Comparison of ENCODE assay signal across 1 fruit fly cellular context in the genomic region with DNA sequence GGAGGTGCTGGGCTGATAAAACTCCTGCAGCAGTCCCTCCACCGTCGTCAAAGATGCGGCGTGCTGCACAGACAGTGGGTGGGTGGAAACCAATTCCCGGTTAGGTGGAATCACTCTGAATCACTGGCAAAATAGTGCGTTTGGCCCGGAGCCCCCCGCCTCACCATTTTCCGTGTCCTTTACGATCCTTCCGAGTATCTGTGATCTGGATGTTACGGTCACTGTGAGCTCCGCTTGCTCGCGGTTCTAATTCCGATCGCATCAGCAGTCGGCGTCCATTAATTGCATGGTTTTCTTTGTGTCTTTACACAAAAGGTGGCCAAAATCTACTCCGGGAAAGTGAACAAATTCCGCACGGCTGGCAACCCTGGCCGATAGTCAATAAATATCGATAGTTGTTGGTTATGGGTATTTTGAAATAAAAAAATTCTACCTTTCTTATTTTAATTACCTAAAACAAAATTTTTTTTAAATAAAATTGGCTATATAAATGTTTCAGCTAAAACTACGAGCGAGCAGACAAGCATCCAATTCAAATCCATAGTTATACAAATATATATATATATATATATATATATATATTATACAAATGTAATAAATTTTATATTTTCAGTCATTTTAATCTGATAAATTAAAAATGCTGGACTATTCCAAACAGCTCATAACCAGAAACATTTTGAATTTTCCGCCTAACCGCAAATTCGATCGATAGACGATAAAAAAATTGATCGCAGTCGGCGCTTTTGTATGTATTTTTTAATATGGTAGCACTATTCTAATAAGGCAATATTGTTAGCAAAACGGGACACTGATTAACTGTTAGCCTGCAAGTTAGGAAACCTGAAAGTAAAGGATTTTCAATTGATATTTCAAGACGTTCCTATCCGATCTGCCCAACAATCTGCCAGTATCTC.
TF ChIP-seq lines count a peak whose summit lies in the region.

A gene (minus strand): TSS at position 350 of the 914 bp plus-strand sequence.
A gene (plus strand): TSS at position 755 of the 914 bp plus-strand sequence.

TF ChIP-seq in whole organism, embryonic, 481 proteins besides CTCF, POLR2A, EP300 and RAD21 (continued from another document and continues in another):
- peak; percentile 0 for TF ChIP-seq CG1233 (GFP tag; optimal IDR thresholded peaks at IDR 0.05; lab: Kevin White, UChicago)
- TF ChIP-seq insv (GFP tag; optimal IDR thresholded peaks at IDR 0.05; lab: Kevin White, UChicago) = peak in 1 of 2 experiments; percentile 71
- peak; percentile 37 for TF ChIP-seq pzg (GFP tag; optimal IDR thresholded peaks at IDR 0.05; lab: Kevin White, UChicago)
- TF ChIP-seq CG2202 (tag; optimal IDR thresholded peaks at IDR 0.05; lab: Kevin White, UChicago) = no peak
- no peak for TF ChIP-seq kni (GFP tag; optimal IDR thresholded peaks at IDR 0.05; lab: Kevin White, UChicago)
- TF ChIP-seq CG6683 (GFP tag; optimal IDR thresholded peaks at IDR 0.05; lab: Kevin White, UChicago) = no peak
- no peak for TF ChIP-seq Dip2 (GFP tag; IDR thresholded peaks at IDR 0.05; lab: Robert Waterston, UW)
- TF ChIP-seq CG32767 (GFP tag; IDR thresholded peaks at IDR 0.05; lab: Robert Waterston, UW) = no peak
- TF ChIP-seq Chrac-16 (GFP tag; optimal IDR thresholded peaks at IDR 0.05; lab: Kevin White, UChicago) = no peak
- no peak for TF ChIP-seq CG3838 (GFP tag; optimal IDR thresholded peaks at IDR 0.05; lab: Kevin White, UChicago)
- no peak for TF ChIP-seq ranshi (GFP tag; IDR thresholded peaks at IDR 0.05; lab: Robert Waterston, UW)
- TF ChIP-seq gsb-n (tag; optimal IDR thresholded peaks at IDR 0.05; lab: Kevin White, UChicago) = no peak
- no peak for TF ChIP-seq CG4854 (GFP tag; optimal IDR thresholded peaks at IDR 0.05; lab: Kevin White, UChicago)
- TF ChIP-seq CG2120 (GFP tag; optimal IDR thresholded peaks at IDR 0.05; lab: Kevin White, UChicago) = peak; percentile 43
- TF ChIP-seq CG18764 (GFP tag; optimal IDR thresholded peaks at IDR 0.05; lab: Kevin White, UChicago) = no peak
- TF ChIP-seq CG11560 (tag; IDR thresholded peaks at IDR 0.05; lab: Robert Waterston, UW) = no peak
- no peak for TF ChIP-seq B-H2 (GFP tag; optimal IDR thresholded peaks at IDR 0.05; lab: Kevin White, UChicago)
- peak; percentile 78 for TF ChIP-seq ase (GFP tag; IDR thresholded peaks at IDR 0.05; lab: Robert Waterston, UW)
- no peak for TF ChIP-seq CG32772 (GFP tag; IDR thresholded peaks at IDR 0.05; lab: Robert Waterston, UW)
- no peak for TF ChIP-seq CG8359 (GFP tag; optimal IDR thresholded peaks at IDR 0.05; lab: Kevin White, UChicago; ENCODE audit: borderline replicate concordance)
- no peak for TF ChIP-seq Hand (GFP tag; optimal IDR thresholded peaks at IDR 0.05; lab: Kevin White, UChicago)
- no peak for TF ChIP-seq CkIIα-i1 (GFP tag; IDR thresholded peaks at IDR 0.05; lab: Robert Waterston, UW)
- peak; percentile 28 for TF ChIP-seq CG8388 (GFP tag; optimal IDR thresholded peaks at IDR 0.05; lab: Kevin White, UChicago)
- no peak for TF ChIP-seq CG10959 (GFP tag; IDR thresholded peaks at IDR 0.05; lab: Robert Waterston, UW)
- no peak for TF ChIP-seq pan (optimal IDR thresholded peaks at IDR 0.05; lab: Kevin White, UChicago)
- peak in 1 of 2 experiments; percentile 36 for TF ChIP-seq pan (GFP tag; optimal IDR thresholded peaks at IDR 0.05 in 1 of 2, IDR thresholded peaks at IDR 0.05 in 1 of 2)
- no peak for TF ChIP-seq sisA (GFP tag; IDR thresholded peaks at IDR 0.05; lab: Robert Waterston, UW)
- no peak for TF ChIP-seq tna (GFP tag; IDR thresholded peaks at IDR 0.05; lab: Robert Waterston, UW; ENCODE audit: partially characterized antibody)
- TF ChIP-seq dimm (GFP tag; IDR thresholded peaks at IDR 0.05; lab: Robert Waterston, UW) = no peak
- TF ChIP-seq CG7357 (GFP tag; IDR thresholded peaks at IDR 0.05; lab: Robert Waterston, UW) = no peak
- TF ChIP-seq sna (GFP tag; IDR thresholded peaks at IDR 0.05; lab: Robert Waterston, UW; ENCODE audit: partially characterized antibody) = 0 out of 2 replicates have a peak, but pooled peaks have one; percentile 11
- TF ChIP-seq pfk (GFP tag; optimal IDR thresholded peaks at IDR 0.05; lab: Kevin White, UChicago) = no peak
- TF ChIP-seq ac (GFP tag; optimal IDR thresholded peaks at IDR 0.05; lab: Kevin White, UChicago) = no peak
- peak; percentile 19; the same call in 1 of the 3 replicates for TF ChIP-seq dysf (GFP tag; IDR thresholded peaks at IDR 0.05; lab: Robert Waterston, UW)
- peak; percentile 45 for TF ChIP-seq CG13424 (tag; optimal IDR thresholded peaks at IDR 0.05; lab: Kevin White, UChicago)
- TF ChIP-seq pros (GFP tag; optimal IDR thresholded peaks at IDR 0.05; lab: Kevin White, UChicago) = no peak
- TF ChIP-seq ind (GFP tag; optimal IDR thresholded peaks at IDR 0.05; lab: Kevin White, UChicago) = no peak
- TF ChIP-seq Dll (GFP tag; IDR thresholded peaks at IDR 0.05; lab: Robert Waterston, UW; ENCODE audit: partially characterized antibody) = peak; percentile 69; the same call in 3 of the 4 replicates
- TF ChIP-seq nerfin-2 (GFP tag; IDR thresholded peaks at IDR 0.05; lab: Robert Waterston, UW; ENCODE audit: partially characterized antibody) = no peak
- no peak for TF ChIP-seq D (optimal IDR thresholded peaks at IDR 0.05; lab: Kevin White, UChicago)
- no peak for TF ChIP-seq D (GFP tag; optimal IDR thresholded peaks at IDR 0.05; lab: Kevin White, UChicago)
- no peak for TF ChIP-seq CG8290 (GFP tag; optimal IDR thresholded peaks at IDR 0.05; lab: Kevin White, UChicago)
- TF ChIP-seq CG8290 (tag; optimal IDR thresholded peaks at IDR 0.05; lab: Kevin White, UChicago) = no peak
- no peak for TF ChIP-seq nerfin-1 (tag; optimal IDR thresholded peaks at IDR 0.05; lab: Kevin White, UChicago)
- no peak for TF ChIP-seq kay (GFP tag; optimal IDR thresholded peaks at IDR 0.05; lab: Kevin White, UChicago)
- TF ChIP-seq CG3281 (GFP tag; optimal IDR thresholded peaks at IDR 0.05; lab: Kevin White, UChicago) = no peak
- TF ChIP-seq CG2712 (tag; optimal IDR thresholded peaks at IDR 0.05; lab: Kevin White, UChicago) = no peak
- no peak for TF ChIP-seq Bteb2 (GFP tag; optimal IDR thresholded peaks at IDR 0.05; lab: Kevin White, UChicago)
- TF ChIP-seq Bdp1 (GFP tag; optimal IDR thresholded peaks at IDR 0.05; lab: Kevin White, UChicago) = no peak
- peak; percentile 51 for TF ChIP-seq CG3847 (GFP tag; IDR thresholded peaks at IDR 0.05; lab: Robert Waterston, UW)
- no peak for TF ChIP-seq CG16779 (GFP tag; IDR thresholded peaks at IDR 0.05; lab: Robert Waterston, UW)
- no peak for TF ChIP-seq Side (GFP tag; optimal IDR thresholded peaks at IDR 0.05; lab: Kevin White, UChicago)
- TF ChIP-seq ato (GFP tag; IDR thresholded peaks at IDR 0.05; lab: Robert Waterston, UW; ENCODE audit: partially characterized antibody) = peak; percentile 16; the same call in 1 of the 2 replicates
- no peak for TF ChIP-seq CG7556 (GFP tag; optimal IDR thresholded peaks at IDR 0.05; lab: Kevin White, UChicago)
- no peak for TF ChIP-seq az2 (GFP tag; optimal IDR thresholded peaks at IDR 0.05; lab: Kevin White, UChicago)
- TF ChIP-seq Usf (GFP tag; optimal IDR thresholded peaks at IDR 0.05; lab: Kevin White, UChicago) = no peak
- TF ChIP-seq dm (GFP tag; optimal IDR thresholded peaks at IDR 0.05; lab: Kevin White, UChicago) = no peak
- peak; percentile 65 for TF ChIP-seq amos (GFP tag; IDR thresholded peaks at IDR 0.05; lab: Robert Waterston, UW; ENCODE audit: partially characterized antibody)
- TF ChIP-seq cas (GFP tag; IDR thresholded peaks at IDR 0.05; lab: Robert Waterston, UW) = no peak
- TF ChIP-seq CG10431 (GFP tag; optimal IDR thresholded peaks at IDR 0.05; lab: Kevin White, UChicago) = no peak
- no peak for TF ChIP-seq her (GFP tag; optimal IDR thresholded peaks at IDR 0.05; lab: Kevin White, UChicago)
- no peak for TF ChIP-seq zf30C (GFP tag; optimal IDR thresholded peaks at IDR 0.05; lab: Kevin White, UChicago)
- peak; percentile 49 for TF ChIP-seq Bgb (GFP tag; IDR thresholded peaks at IDR 0.05; lab: Robert Waterston, UW; ENCODE audit: partially characterized antibody)
- peak; percentile 48 for TF ChIP-seq CG6689 (GFP tag; IDR thresholded peaks at IDR 0.05; lab: Robert Waterston, UW)
- no peak for TF ChIP-seq nom (GFP tag; optimal IDR thresholded peaks at IDR 0.05; lab: Kevin White, UChicago)
- no peak for TF ChIP-seq CG16863 (GFP tag; optimal IDR thresholded peaks at IDR 0.05; lab: Kevin White, UChicago)
- TF ChIP-seq jigr1 (GFP tag; IDR thresholded peaks at IDR 0.05; lab: Robert Waterston, UW) = no peak
- no peak for TF ChIP-seq pnt (GFP tag; optimal IDR thresholded peaks at IDR 0.05; lab: Kevin White, UChicago)
- no peak for TF ChIP-seq CG34376 (GFP tag; optimal IDR thresholded peaks at IDR 0.05; lab: Kevin White, UChicago)
- no peak for TF ChIP-seq CHES-1-like (GFP tag; optimal IDR thresholded peaks at IDR 0.05; lab: Kevin White, UChicago)
- no peak for TF ChIP-seq crc (GFP tag; optimal IDR thresholded peaks at IDR 0.05; lab: Kevin White, UChicago)
- no peak for TF ChIP-seq hb (GFP tag; IDR thresholded peaks at IDR 0.05; lab: Robert Waterston, UW; ENCODE audit: partially characterized antibody)
- no peak for TF ChIP-seq CG16815 (GFP tag; optimal IDR thresholded peaks at IDR 0.05; lab: Kevin White, UChicago)
- TF ChIP-seq HHEX (GFP tag; optimal IDR thresholded peaks at IDR 0.05; lab: Kevin White, UChicago) = no peak
- TF ChIP-seq Dbx (GFP tag; IDR thresholded peaks at IDR 0.05; lab: Robert Waterston, UW) = no peak
- TF ChIP-seq CG17612 (GFP tag; IDR thresholded peaks at IDR 0.05; lab: Robert Waterston, UW) = no peak
- TF ChIP-seq MBD-R2 (GFP tag; IDR thresholded peaks at IDR 0.05; lab: Robert Waterston, UW) = peak; percentile 30; the same call in 1 of the 2 replicates
- no peak for TF ChIP-seq H15 (GFP tag; IDR thresholded peaks at IDR 0.05; lab: Robert Waterston, UW)
- no peak for TF ChIP-seq CG33213 (GFP tag; optimal IDR thresholded peaks at IDR 0.05; lab: Kevin White, UChicago)
- no peak for TF ChIP-seq CG43689 (GFP tag; IDR thresholded peaks at IDR 0.05; lab: Robert Waterston, UW)
- TF ChIP-seq CG13287 (GFP tag; IDR thresholded peaks at IDR 0.05; lab: Robert Waterston, UW; ENCODE audit: partially characterized antibody) = peak; percentile 70
- 0 out of 2 replicates have a peak, but pooled peaks have one; percentile 22 for TF ChIP-seq onecut (GFP tag; IDR thresholded peaks at IDR 0.05; lab: Robert Waterston, UW)
- TF ChIP-seq CG31388 (GFP tag; optimal IDR thresholded peaks at IDR 0.05; lab: Kevin White, UChicago) = no peak
- no peak for TF ChIP-seq CG10209 (GFP tag; optimal IDR thresholded peaks at IDR 0.05; lab: Kevin White, UChicago)
- TF ChIP-seq sim (GFP tag; IDR thresholded peaks at IDR 0.05; lab: Robert Waterston, UW) = no peak
- no peak for TF ChIP-seq Pdp1 (GFP tag; optimal IDR thresholded peaks at IDR 0.05; lab: Kevin White, UChicago)
- no peak for TF ChIP-seq Lim3 (GFP tag; IDR thresholded peaks at IDR 0.05; lab: Robert Waterston, UW)
- no peak for TF ChIP-seq gsb (GFP tag; IDR thresholded peaks at IDR 0.05; lab: Robert Waterston, UW)
- no peak for TF ChIP-seq CG10147 (GFP tag; optimal IDR thresholded peaks at IDR 0.05; lab: Kevin White, UChicago)
- TF ChIP-seq dan (GFP tag; IDR thresholded peaks at IDR 0.05; lab: Robert Waterston, UW) = no peak
- no peak for TF ChIP-seq CG31224 (GFP tag; IDR thresholded peaks at IDR 0.05; lab: Robert Waterston, UW)
- TF ChIP-seq CG18011 (GFP tag; optimal IDR thresholded peaks at IDR 0.05; lab: Kevin White, UChicago) = no peak
- no peak for TF ChIP-seq odd (GFP tag; optimal IDR thresholded peaks at IDR 0.05; lab: Kevin White, UChicago)
- no peak for TF ChIP-seq CG33557 (GFP tag; optimal IDR thresholded peaks at IDR 0.05; lab: Kevin White, UChicago)
- TF ChIP-seq CG14710 (tag; optimal IDR thresholded peaks at IDR 0.05; lab: Kevin White, UChicago) = peak; percentile 50
- no peak for TF ChIP-seq tio (GFP tag; optimal IDR thresholded peaks at IDR 0.05; lab: Kevin White, UChicago)
- peak; percentile 19 for TF ChIP-seq Fer1 (GFP tag; optimal IDR thresholded peaks at IDR 0.05; lab: Kevin White, UChicago)
- no peak for TF ChIP-seq kah (GFP tag; optimal IDR thresholded peaks at IDR 0.05; lab: Kevin White, UChicago)
- no peak for TF ChIP-seq CG4730 (GFP tag; IDR thresholded peaks at IDR 0.05; lab: Robert Waterston, UW)
- peak in 1 of 2 experiments; percentile 47 for TF ChIP-seq bsh (GFP tag; optimal IDR thresholded peaks at IDR 0.05; lab: Kevin White, UChicago)
- TF ChIP-seq HmgD (GFP tag; optimal IDR thresholded peaks at IDR 0.05; lab: Kevin White, UChicago) = no peak
- TF ChIP-seq run (tag; optimal IDR thresholded peaks at IDR 0.05; lab: Kevin White, UChicago) = no peak
- no peak for TF ChIP-seq lbe (GFP tag; optimal IDR thresholded peaks at IDR 0.05; lab: Kevin White, UChicago)
- TF ChIP-seq CG12299 (tag; optimal IDR thresholded peaks at IDR 0.05; lab: Kevin White, UChicago) = no peak
- no peak for TF ChIP-seq Oaz (GFP tag; IDR thresholded peaks at IDR 0.05; lab: Robert Waterston, UW)
- TF ChIP-seq en (GFP tag; optimal IDR thresholded peaks at IDR 0.05; lab: Kevin White, UChicago) = no peak
- no peak for TF ChIP-seq trh (GFP tag; optimal IDR thresholded peaks at IDR 0.05; lab: Kevin White, UChicago)
- TF ChIP-seq CG11085 (GFP tag; IDR thresholded peaks at IDR 0.05; lab: Robert Waterston, UW) = no peak
- TF ChIP-seq trem (tag; optimal IDR thresholded peaks at IDR 0.05; lab: Kevin White, UChicago) = peak; percentile 17
- TF ChIP-seq Ssrp (tag; optimal IDR thresholded peaks at IDR 0.05; lab: Kevin White, UChicago) = peak; percentile 34
- TF ChIP-seq maf-S (GFP tag; optimal IDR thresholded peaks at IDR 0.05; lab: Kevin White, UChicago) = no peak
- TF ChIP-seq CG8089 (GFP tag; optimal IDR thresholded peaks at IDR 0.05; lab: Kevin White, UChicago) = no peak
- no peak for TF ChIP-seq Fer2 (tag; optimal IDR thresholded peaks at IDR 0.05; lab: Kevin White, UChicago)
- TF ChIP-seq CG10543 (GFP tag; optimal IDR thresholded peaks at IDR 0.05; lab: Kevin White, UChicago) = no peak
- no peak for TF ChIP-seq CG7271 (tag; optimal IDR thresholded peaks at IDR 0.05; lab: Kevin White, UChicago)
- no peak for TF ChIP-seq Optix (GFP tag; IDR thresholded peaks at IDR 0.05; lab: Robert Waterston, UW)
- TF ChIP-seq CG7928 (GFP tag; optimal IDR thresholded peaks at IDR 0.05; lab: Kevin White, UChicago) = no peak
- TF ChIP-seq Doc2 (GFP tag; IDR thresholded peaks at IDR 0.05; lab: Robert Waterston, UW) = no peak
- TF ChIP-seq CG11696 (GFP tag; IDR thresholded peaks at IDR 0.05; lab: Robert Waterston, UW) = no peak
- no peak for TF ChIP-seq Six4 (GFP tag; optimal IDR thresholded peaks at IDR 0.05; lab: Kevin White, UChicago)
- TF ChIP-seq BtbVII (GFP tag; optimal IDR thresholded peaks at IDR 0.05; lab: Kevin White, UChicago) = no peak
- no peak for TF ChIP-seq CG7963 (GFP tag; IDR thresholded peaks at IDR 0.05; lab: Robert Waterston, UW; ENCODE audit: partially characterized antibody)
- TF ChIP-seq esg (GFP tag; conservative IDR thresholded peaks at IDR 0.05; lab: Robert Waterston, UW) = no peak
